Fruit fly (Drosophila melanogaster) whole organism, embryonic: Measurements from ENCODE around the gene Fancd2.

Experiments used
- CG11398 ChIP-seq: fragments of 200-800 bp; sonication (Bioruptor generic); optimal IDR thresholded peaks from 2 replicates; lab custom pipeline; 2016; ENCODE audit warnings: missing biosample characterization, missing genetic modification characterization
- CG11504 ChIP-seq: fragments of 200-800 bp; sonication (Bioruptor generic); optimal IDR thresholded peaks from 3 replicates; lab custom pipeline; 2019; ENCODE audit warnings: missing biosample characterization, mild to moderate bottlenecking, missing genetic modification characterization, moderate library complexity
- CG12391 ChIP-seq: fragments of 200-800 bp; sonication (Bioruptor generic); optimal IDR thresholded peaks from 3 replicates; lab custom pipeline; 2018; ENCODE audit warnings: missing biosample characterization, mild to moderate bottlenecking, missing genetic modification characterization, moderate library complexity
- CG15601 ChIP-seq: fragments of 200-800 bp; sonication (Bioruptor generic); optimal IDR thresholded peaks from 3 replicates; lab custom pipeline; 2019; ENCODE audit warnings: missing biosample characterization, mild to moderate bottlenecking, missing genetic modification characterization, moderate library complexity
- CG1602 ChIP-seq: fragments of 200-800 bp; sonication (Bioruptor generic); optimal IDR thresholded peaks from 3 replicates; lab custom pipeline; 2016; ENCODE audit warnings: missing biosample characterization, missing genetic modification characterization
- CG17328 ChIP-seq: fragments of 200-800 bp; sonication (Bioruptor generic); IDR thresholded peaks from 2 replicates; pipeline ENCODE4 v1.3.6; 2022; ENCODE audit warnings: missing biosample characterization, missing genetic modification characterization
- CG18011 ChIP-seq: fragments of 200-800 bp; sonication (Bioruptor generic); optimal IDR thresholded peaks from 2 replicates; lab custom pipeline; 2017; ENCODE audit warnings: missing biosample characterization, missing genetic modification characterization, mild to moderate bottlenecking, moderate library complexity, missing genotype
- CG18599 ChIP-seq: fragments of 200-800 bp; sonication (Bioruptor generic); optimal IDR thresholded peaks from 3 replicates; lab custom pipeline; 2017; ENCODE audit warnings: missing biosample characterization, missing genetic modification characterization, mild to moderate bottlenecking, moderate library complexity, missing genetic modification reagents
- CG2120 ChIP-seq: fragments of 200-800 bp; sonication (Bioruptor generic); optimal IDR thresholded peaks from 3 replicates; lab custom pipeline; 2016; ENCODE audit warnings: missing biosample characterization, missing genetic modification characterization
- CG31441 ChIP-seq: fragments of 200-800 bp; sonication (Bioruptor generic); IDR thresholded peaks from 2 replicates; pipeline ENCODE4 v1.3.6; 2022; ENCODE audit warnings: missing biosample characterization, missing genetic modification characterization
- CG4282 ChIP-seq: fragments of 200-800 bp; sonication (Bioruptor generic); optimal IDR thresholded peaks from 2 replicates; lab custom pipeline; 2016; ENCODE audit warnings: missing biosample characterization, missing genetic modification characterization
- CG4360 ChIP-seq: fragments of 200-800 bp; sonication (Bioruptor generic); IDR thresholded peaks from 2 replicates; pipeline ENCODE4 v1.3.6; 2022; ENCODE audit warnings: missing biosample characterization, missing genetic modification characterization
- CG7786 ChIP-seq: fragments of 200-800 bp; sonication (Bioruptor generic); optimal IDR thresholded peaks from 2 replicates; lab custom pipeline; 2016; ENCODE audit warnings: missing biosample characterization, missing genetic modification characterization
- CG7839 ChIP-seq: fragments of 200-800 bp; sonication (Bioruptor generic); optimal IDR thresholded peaks from 3 replicates; lab custom pipeline; 2018; ENCODE audit warnings: missing biosample characterization, mild to moderate bottlenecking, missing genetic modification characterization, moderate library complexity
- CG8765 ChIP-seq: fragments of 200-800 bp; sonication (Bioruptor generic); IDR thresholded peaks from 2 replicates; pipeline ENCODE4 v1.3.6; 2022; ENCODE audit warnings: missing biosample characterization, missing genetic modification characterization
- CG9727 ChIP-seq: fragments of 200-800 bp; sonication (Bioruptor generic); optimal IDR thresholded peaks from 3 replicates; lab custom pipeline; 2017; ENCODE audit warnings: missing biosample characterization, mild to moderate bottlenecking, missing genetic modification characterization
- CG9797 ChIP-seq: fragments of 200-800 bp; sonication (Bioruptor generic); optimal IDR thresholded peaks from 3 replicates; lab custom pipeline; 2018; ENCODE audit warnings: missing biosample characterization, mild to moderate bottlenecking, missing genetic modification characterization
- CrebB ChIP-seq: fragments of 200-800 bp; sonication (Bioruptor generic); optimal IDR thresholded peaks from 3 replicates; lab custom pipeline; 2018; ENCODE audit warnings: missing biosample characterization, mild to moderate bottlenecking, missing genetic modification characterization
- E2f1 ChIP-seq: fragments of 200-800 bp; sonication (Bioruptor generic); IDR thresholded peaks from 2 replicates; pipeline ENCODE4 v1.3.6; 2022; ENCODE audit warnings: missing biosample characterization, missing genetic modification characterization
- GATAe ChIP-seq: fragments of 200-800 bp; sonication (Bioruptor generic); conservative IDR thresholded peaks from 2 replicates; pipeline ENCODE4 v1.3.6; 2022; ENCODE audit warnings: missing biosample characterization, missing genetic modification characterization
- HLHmδ ChIP-seq: fragments of 200-800 bp; sonication (Bioruptor generic); optimal IDR thresholded peaks from 2 replicates; lab custom pipeline; 2018; ENCODE audit warnings: missing biosample characterization, mild to moderate bottlenecking, missing genetic modification characterization, moderate library complexity
- Hmx ChIP-seq: fragments of 200-800 bp; sonication (Bioruptor generic); optimal IDR thresholded peaks from 2 replicates; lab custom pipeline; 2016; ENCODE audit warnings: missing biosample characterization, missing genetic modification characterization
- Hr3 ChIP-seq: fragments of 200-800 bp; sonication (Bioruptor generic); optimal IDR thresholded peaks from 3 replicates; lab custom pipeline; 2016; ENCODE audit warnings: missing biosample characterization, missing genetic modification characterization
- Nf-YC ChIP-seq: fragments of 200-800 bp; optimal IDR thresholded peaks from 3 replicates; lab custom pipeline; 2019; ENCODE audit warnings: missing biosample characterization, mild to moderate bottlenecking, missing genetic modification characterization, moderate library complexity
- NfI ChIP-seq: fragments of 200-800 bp; sonication (Bioruptor generic); optimal IDR thresholded peaks from 3 replicates; lab custom pipeline; 2018; ENCODE audit warnings: missing biosample characterization, mild to moderate bottlenecking, missing genetic modification characterization, moderate library complexity
- Pdp1 ChIP-seq, 2 experiments: fragments of 200-800 bp; sonication (Bioruptor generic); optimal IDR thresholded peaks; 3 replicates each; lab custom pipeline; 2016; ENCODE audit warnings: missing biosample characterization in 2 of 2, missing genetic modification characterization in 2 of 2, mild to moderate bottlenecking in 1 of 2, moderate library complexity in 1 of 2
- Ptx1 ChIP-seq: fragments of 200-800 bp; sonication (Bioruptor generic); IDR thresholded peaks from 2 replicates; pipeline ENCODE4 v1.3.6; 2022; ENCODE audit warnings: missing biosample characterization, missing genetic modification characterization
- Rx ChIP-seq: fragments of 200-800 bp; sonication (Bioruptor generic); IDR thresholded peaks from 2 replicates; pipeline ENCODE4 v1.3.6; 2022; ENCODE audit warnings: missing biosample characterization, missing genetic modification characterization
- Sox102F ChIP-seq: fragments of 200-800 bp; sonication (Bioruptor generic); optimal IDR thresholded peaks from 2 replicates; lab custom pipeline; 2018; ENCODE audit warnings: missing biosample characterization, mild to moderate bottlenecking, missing genetic modification characterization, moderate library complexity
- bowl ChIP-seq: fragments of 200-800 bp; sonication (Bioruptor generic); IDR thresholded peaks from 2 replicates; pipeline ENCODE4 v1.3.6; 2022; ENCODE audit warnings: missing biosample characterization, missing genetic modification characterization
- bsh ChIP-seq, 2 experiments: fragments of 200-800 bp; sonication (Bioruptor generic); optimal IDR thresholded peaks; 2 replicates each; lab custom pipeline; 2017 to 2018; ENCODE audit warnings: mild to moderate bottlenecking in 2 of 2, missing biosample characterization in 2 of 2, missing genetic modification characterization in 2 of 2, moderate library complexity in 1 of 2
- chm ChIP-seq: fragments of 200-800 bp; sonication (Bioruptor generic); IDR thresholded peaks from 2 replicates; pipeline ENCODE4 v1.3.6; 2022; ENCODE audit warnings: missing biosample characterization, missing genetic modification characterization
- ci ChIP-seq: fragments of 200-800 bp; sonication (Bioruptor generic); IDR thresholded peaks from 3 replicates; pipeline ENCODE4 v1.3.6; 2022; ENCODE audit warnings: missing biosample characterization, missing genetic modification characterization
- crp ChIP-seq, 2 experiments: fragments of 200-800 bp; sonication (Bioruptor generic); optimal IDR thresholded peaks; 2 replicates in 1 of 2; 3 replicates in 1 of 2; lab custom pipeline; 2017; ENCODE audit warnings: missing biosample characterization in 2 of 2, missing genetic modification characterization in 2 of 2, mild to moderate bottlenecking in 1 of 2, moderate library complexity in 1 of 2
- dan ChIP-seq: fragments of 200-800 bp; sonication (Bioruptor generic); IDR thresholded peaks from 2 replicates; pipeline ENCODE4 v1.3.6; 2022; ENCODE audit warnings: missing biosample characterization, missing genetic modification characterization
- fd96Cb ChIP-seq: fragments of 200-800 bp; sonication (Bioruptor generic); optimal IDR thresholded peaks from 2 replicates; lab custom pipeline; 2018; ENCODE audit warnings: missing biosample characterization, mild to moderate bottlenecking, missing genetic modification characterization, moderate library complexity
- gem ChIP-seq: fragments of 200-800 bp; sonication (Bioruptor generic); optimal IDR thresholded peaks from 2 replicates; lab custom pipeline; 2019; ENCODE audit warnings: missing biosample characterization, mild to moderate bottlenecking, missing genetic modification characterization, moderate library complexity
- pan ChIP-seq, 4 experiments: fragments of >200 bp in 3 of 4; fragments of 200-800 bp in 1 of 4; sonication (Bioruptor generic) in 1 of 4; optimal IDR thresholded peaks in 3 of 4; IDR thresholded peaks in 1 of 4; 2 replicates each; pipeline versions ENCODE4 v1.3.6 to Lab custom; 2017 to 2022; ENCODE audit warnings: missing biosample characterization in 2 of 4, missing genetic modification characterization in 2 of 4, mixed read lengths in 1 of 4
- prd ChIP-seq, 3 experiments: fragments of >200 bp in 2 of 3; fragments of 200-800 bp in 1 of 3; sonication (Bioruptor generic) in 1 of 3; optimal IDR thresholded peaks in 2 of 3; IDR thresholded peaks in 1 of 3; 2 replicates in 2 of 3; 3 replicates in 1 of 3; pipeline versions ENCODE4 v1.3.6 to Lab custom; 2017 to 2022; ENCODE audit warnings: missing biosample characterization in 1 of 3, missing genetic modification characterization in 1 of 3
- row ChIP-seq: fragments of 200-800 bp; sonication (Bioruptor generic); IDR thresholded peaks from 3 replicates; pipeline ENCODE4 v1.3.6; 2022; ENCODE audit warnings: missing biosample characterization, missing genetic modification characterization
- salm ChIP-seq: fragments of 200-800 bp; sonication (Bioruptor generic); optimal IDR thresholded peaks from 2 replicates; lab custom pipeline; 2018; ENCODE audit warnings: missing biosample characterization, mild to moderate bottlenecking, missing genetic modification characterization
- sd ChIP-seq: fragments of 200-800 bp; sonication (Bioruptor generic); optimal IDR thresholded peaks from 3 replicates; lab custom pipeline; 2018; ENCODE audit warnings: missing biosample characterization, mild to moderate bottlenecking, missing genetic modification characterization, moderate library complexity
- slp2 ChIP-seq: fragments of 200-800 bp; sonication (Bioruptor generic); optimal IDR thresholded peaks from 2 replicates; lab custom pipeline; 2016; ENCODE audit warnings: missing biosample characterization, missing genetic modification characterization
- tin ChIP-seq: fragments of 200-800 bp; sonication (Bioruptor generic); optimal IDR thresholded peaks from 3 replicates; lab custom pipeline; 2016; ENCODE audit warnings: missing biosample characterization, missing genetic modification characterization
- twi ChIP-seq: fragments of 200-800 bp; optimal IDR thresholded peaks from 2 replicates; lab custom pipeline; 2019; ENCODE audit warnings: missing biosample characterization, mild to moderate bottlenecking, missing genetic modification characterization, moderate library complexity
- tx ChIP-seq: fragments of 200-800 bp; sonication (Bioruptor generic); optimal IDR thresholded peaks from 2 replicates; lab custom pipeline; 2016; ENCODE audit warnings: missing biosample characterization, missing genetic modification characterization
- unc-4 ChIP-seq: fragments of 200-800 bp; sonication (Bioruptor generic); IDR thresholded peaks from 2 replicates; pipeline ENCODE4 v1.3.6; 2022; ENCODE audit warnings: missing biosample characterization, missing genetic modification characterization; ENCODE audit not compliant: partially characterized antibody
- vvl ChIP-seq: fragments of 200-800 bp; sonication (Bioruptor generic); IDR thresholded peaks from 2 replicates; pipeline ENCODE4 v1.3.6; 2022; ENCODE audit warnings: missing biosample characterization, missing genetic modification characterization

Gene Fancd2

dm6 chr3R:20833664-20834063 is 17.7 kb upstream of the Fancd2 start (continued):
- no peak for TF ChIP-seq CG8765
- TF ChIP-seq Nf-YC (tag; lab: Kevin White, UChicago): no peak
- peak; percentile 29 for TF ChIP-seq NfI
- TF ChIP-seq Rx (GFP tag; lab: Robert Waterston, UW): no peak
- peak; percentile 24 for TF ChIP-seq fd96Cb (tag; lab: Kevin White, UChicago)
- TF ChIP-seq CG2120 (GFP tag; lab: Kevin White, UChicago): peak; percentile 21
- TF ChIP-seq bsh (GFP tag; optimal IDR thresholded peaks at IDR 0.05; lab: Kevin White, UChicago): peak in 1 of 2 experiments; percentile 55
- no peak for TF ChIP-seq bowl (GFP tag; lab: Robert Waterston, UW)
- TF ChIP-seq crp (GFP tag; optimal IDR thresholded peaks at IDR 0.05; lab: Kevin White, UChicago): peak in 1 of 2 experiments; percentile 11
- no peak for TF ChIP-seq Hmx
- no peak for TF ChIP-seq salm (tag; lab: Kevin White, UChicago)
- TF ChIP-seq ci (GFP tag; lab: Robert Waterston, UW): peak; percentile 62; the same call in 1 of the 3 replicates
- TF ChIP-seq twi: no peak
- peak; percentile 45 for TF ChIP-seq CG12391 (tag; lab: Kevin White, UChicago)
- TF ChIP-seq CG9727 (GFP tag; lab: Kevin White, UChicago): no peak
- TF ChIP-seq CG7839 (tag; lab: Kevin White, UChicago): peak; percentile 39
- TF ChIP-seq CG18011 (GFP tag; lab: Kevin White, UChicago): no peak
- peak; percentile 62 for TF ChIP-seq row
- peak; percentile 36 for TF ChIP-seq slp2
- no peak for TF ChIP-seq chm (GFP tag; lab: Robert Waterston, UW)
- peak; percentile 48 for TF ChIP-seq CG11504 (tag; lab: Kevin White, UChicago)
- TF ChIP-seq Hr3 (GFP tag; lab: Kevin White, UChicago): no peak
- peak; percentile 61 for TF ChIP-seq Sox102F (GFP tag; lab: Kevin White, UChicago)
- TF ChIP-seq CG4360 (GFP tag; lab: Robert Waterston, UW): no peak
- TF ChIP-seq CG15601 (tag; lab: Kevin White, UChicago): no peak
- peak; percentile 40 for TF ChIP-seq tx (GFP tag; lab: Kevin White, UChicago)
- no peak for TF ChIP-seq HLHmδ (GFP tag; lab: Kevin White, UChicago)
- peak; percentile 59 for TF ChIP-seq gem
- no peak for TF ChIP-seq pan (optimal IDR thresholded peaks at IDR 0.05; lab: Kevin White, UChicago)
- peak in 1 of 2 experiments; percentile 25 for TF ChIP-seq pan (GFP tag; optimal IDR thresholded peaks at IDR 0.05 in 1 of 2, IDR thresholded peaks at IDR 0.05 in 1 of 2)
- TF ChIP-seq CG1602: peak; percentile 18
- TF ChIP-seq prd (optimal IDR thresholded peaks at IDR 0.05; lab: Kevin White, UChicago): no peak
- 0 out of 3 replicates have a peak, but pooled peaks have one; percentile 23 for TF ChIP-seq prd (GFP tag; IDR thresholded peaks at IDR 0.05; lab: Robert Waterston, UW)
- TF ChIP-seq Ptx1 (GFP tag; lab: Robert Waterston, UW): peak; percentile 38; the same call in 1 of the 2 replicates
- no peak for TF ChIP-seq CG7786
- TF ChIP-seq dan (GFP tag; lab: Robert Waterston, UW): no peak
- TF ChIP-seq, all 482 proteins: peak for 82

dm6 chr3R:20832689-20833524 is 16.9 kb upstream of the Fancd2 start, which contains the start of gene Synd:
Gene Synd, plus strand, starts transcription at chr3R:20832799.
- TF ChIP-seq CG11398 (GFP tag; lab: Kevin White, UChicago) (peak; percentile 4), E2f1 (GFP tag; lab: Robert Waterston, UW) (no peak), vvl (0 out of 2 replicates have a peak, but pooled peaks have one; percentile 6), CrebB (tag; lab: Kevin White, UChicago) (peak; percentile 31), CG4282 (GFP tag; lab: Kevin White, UChicago) (peak; percentile 17), CG9797 (GFP tag; lab: Kevin White, UChicago) (peak; percentile 85), unc-4 (peak; percentile 49; the same call in 1 of the 2 replicates), tin (no peak), Pdp1 (GFP tag; optimal IDR thresholded peaks at IDR 0.05; lab: Kevin White, UChicago) (peak in 1 of 2 experiments; percentile 91), CG17328 (GFP tag; lab: Robert Waterston, UW) (no peak), GATAe (0 out of 2 replicates have a peak, but pooled peaks have one; percentile 12), CG31441 (no peak), CG18599 (peak; percentile 52), sd (tag; lab: Kevin White, UChicago) (peak; percentile 98)
